Worm (Caenorhabditis elegans) whole organism, L4/young adult: ENCODE results near the gene B0361.4.

ENCODE experiments used
- W03F9.2 ChIP-seq: fragments of 150-350 bp; optimal IDR thresholded peaks from 2 replicates; lab custom pipeline; 2014; ENCODE audit warnings: missing biosample characterization, missing genetic modification characterization
- him-1 ChIP-seq: sonication (generic microtip); optimal IDR thresholded peaks from 2 replicates; lab custom pipeline; 2016; ENCODE audit warnings: missing genotype, missing genetic modification reagents, missing genetic modification characterization, missing compliant biosample characterization

DNA sequence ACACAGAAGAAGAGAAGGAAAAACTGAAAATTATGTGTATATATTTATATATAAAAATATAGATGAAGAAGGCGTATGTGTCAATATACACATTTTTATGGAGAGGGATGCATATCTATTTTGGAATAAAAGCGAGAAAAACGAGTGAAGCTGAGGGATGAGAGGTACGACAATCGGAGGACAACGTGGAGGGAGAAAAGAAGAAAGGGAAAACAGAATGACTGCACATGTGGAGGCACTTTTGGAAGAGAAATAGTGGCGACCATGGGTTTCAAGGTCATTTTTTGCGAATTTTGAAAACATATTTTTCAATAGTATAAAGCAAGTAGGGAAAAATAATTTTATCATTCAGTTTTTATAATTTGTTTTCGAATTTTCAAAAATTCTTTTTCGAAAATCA lies 33.8 kb downstream of the B0361.4 start:
- TF ChIP-seq W03F9.2 (tag; lab: Kevin White, UChicago) (no peak), him-1 (no peak)
